Fruit fly (Drosophila melanogaster) whole organism, pupa: Measurements from ENCODE around the gene PolD2.

Source experiments
- CG32121 ChIP-seq: fragments of 200-800 bp; sonication (Bioruptor generic); IDR thresholded peaks from 2 replicates; pipeline ENCODE4 v1.3.6; 2022; ENCODE audit warnings: missing biosample characterization, missing genetic modification characterization
- CG4496 ChIP-seq: fragments of 200-800 bp; sonication (Bioruptor generic); IDR thresholded peaks from 3 replicates; pipeline ENCODE4 v1.3.6; 2022; ENCODE audit warnings: missing biosample characterization, missing genetic modification characterization
- CG8159 ChIP-seq: fragments of 200-800 bp; sonication (Bioruptor generic); optimal IDR thresholded peaks from 3 replicates; lab custom pipeline; 2018; ENCODE audit warnings: missing biosample characterization, mild to moderate bottlenecking, missing genetic modification characterization, moderate library complexity
- CG8301 ChIP-seq: fragments of 200-800 bp; sonication (Bioruptor generic); optimal IDR thresholded peaks from 2 replicates; lab custom pipeline; 2018; ENCODE audit warnings: missing biosample characterization, mild to moderate bottlenecking, missing genetic modification characterization
- gl ChIP-seq: fragments of 200-800 bp; sonication (Bioruptor generic); optimal IDR thresholded peaks from 2 replicates; lab custom pipeline; 2018; ENCODE audit warnings: missing biosample characterization, mild to moderate bottlenecking, missing genetic modification characterization

- no peak for TF ChIP-seq CG4496
- no peak for TF ChIP-seq gl (tag; lab: Kevin White, UChicago)
- TF ChIP-seq CG32121 (GFP tag; lab: Robert Waterston, UW): no peak
- no peak for TF ChIP-seq CG8301
- TF ChIP-seq CG8159 (tag; lab: Kevin White, UChicago): no peak
Measured at dm6 chr3L:1818834-1819233, 43.4 kb downstream of the PolD2 start.
